Worm (Caenorhabditis elegans) whole organism, young adult: Measurements from ENCODE around the gene ehbp-1.

Experiments
- Y67H2A.10 ChIP-seq: fragments of 200-800 bp; sonication (Bioruptor generic); conservative IDR thresholded peaks from 2 replicates; pipeline ENCODE4 v1.3.6; 2022; ENCODE audit warnings: missing genetic modification reagents, missing genetic modification characterization, missing compliant biosample characterization
- ama-1 ChIP-seq, 3 experiments: fragments of 150-350 bp in 1 of 3; sonication (generic microtip) in 2 of 3; optimal IDR thresholded peaks; 2 replicates each; lab custom pipeline; 2014 to 2018; ENCODE audit warnings: missing biosample characterization in 2 of 3, missing genetic modification characterization in 2 of 3, missing genetic modification reagents in 2 of 3
- attf-6 ChIP-seq: fragments of 200-800 bp; sonication (Bioruptor generic); IDR thresholded peaks from 2 replicates; pipeline ENCODE4 v1.3.6; 2022; ENCODE audit warnings: missing genetic modification reagents, missing genetic modification characterization, missing compliant biosample characterization
- bed-2 ChIP-seq: fragments of 200-800 bp; sonication (Bioruptor generic); IDR thresholded peaks from 2 replicates; pipeline ENCODE4 v1.3.6; 2022; ENCODE audit warnings: missing genetic modification reagents, missing genetic modification characterization, missing compliant biosample characterization
- ceh-100 ChIP-seq: fragments of 200-800 bp; sonication (Bioruptor generic); IDR thresholded peaks from 2 replicates; pipeline ENCODE4 v1.3.6; 2022; ENCODE audit warnings: missing genetic modification reagents, missing genetic modification characterization, missing compliant biosample characterization
- egl-18 ChIP-seq: fragments of 200-800 bp; sonication (Bioruptor generic); IDR thresholded peaks from 2 replicates; pipeline ENCODE4 v1.3.6; 2022; ENCODE audit warnings: missing genetic modification reagents, missing genetic modification characterization, missing compliant biosample characterization
- ekl-4 ChIP-seq: fragments of 200-800 bp; sonication (Bioruptor generic); IDR thresholded peaks from 2 replicates; pipeline ENCODE4 v1.3.6; 2022; ENCODE audit warnings: missing genetic modification reagents, missing genetic modification characterization, missing compliant biosample characterization
- him-1 ChIP-seq: sonication (generic microtip); optimal IDR thresholded peaks from 2 replicates; lab custom pipeline; 2016; ENCODE audit warnings: missing genotype, missing genetic modification reagents, missing genetic modification characterization, missing compliant biosample characterization
- hrde-1 ChIP-seq: sonication (generic microtip); optimal IDR thresholded peaks from 2 replicates; lab custom pipeline; 2016; ENCODE audit warnings: missing genetic modification characterization, mild to moderate bottlenecking, missing compliant biosample characterization, moderate library complexity, missing genotype, missing genetic modification reagents, borderline replicate concordance
- snpc-1.1 ChIP-seq: sonication (generic microtip); optimal IDR thresholded peaks from 2 replicates; lab custom pipeline; 2017; ENCODE audit warnings: missing genetic modification characterization, mild to moderate bottlenecking, missing compliant biosample characterization, antibody characterized with exemption, moderate library complexity, missing genotype, missing genetic modification reagents; ENCODE audit not compliant: insufficient read depth
- snpc-4 ChIP-seq, 5 experiments: fragments of 150-350 bp in 1 of 5; sonication (generic microtip) in 4 of 5; optimal IDR thresholded peaks; 2 replicates each; lab custom pipeline; 2014 to 2018; ENCODE audit warnings: missing genetic modification characterization in 5 of 5, missing biosample characterization in 3 of 5, antibody characterized with exemption in 2 of 5, mild to moderate bottlenecking in 2 of 5, missing compliant biosample characterization in 2 of 5, missing genotype in 2 of 5, moderate library complexity in 2 of 5, missing genetic modification reagents in 1 of 5
- unc-62 ChIP-seq: fragments of 150-350 bp; optimal IDR thresholded peaks from 2 replicates; lab custom pipeline; 2014; ENCODE audit warnings: missing biosample characterization, missing genetic modification reagents, missing genetic modification characterization
- ztf-3 ChIP-seq: fragments of 200-800 bp; sonication (Bioruptor generic); optimal IDR thresholded peaks from 2 replicates; lab custom pipeline; 2018; ENCODE audit warnings: mild to moderate bottlenecking, missing genetic modification characterization, missing compliant biosample characterization
- ztf-6 ChIP-seq: fragments of 200-800 bp; sonication (Bioruptor generic); IDR thresholded peaks from 2 replicates; pipeline ENCODE4 v1.3.6; 2022; ENCODE audit warnings: missing genetic modification reagents, missing genetic modification characterization, missing compliant biosample characterization

DNA sequence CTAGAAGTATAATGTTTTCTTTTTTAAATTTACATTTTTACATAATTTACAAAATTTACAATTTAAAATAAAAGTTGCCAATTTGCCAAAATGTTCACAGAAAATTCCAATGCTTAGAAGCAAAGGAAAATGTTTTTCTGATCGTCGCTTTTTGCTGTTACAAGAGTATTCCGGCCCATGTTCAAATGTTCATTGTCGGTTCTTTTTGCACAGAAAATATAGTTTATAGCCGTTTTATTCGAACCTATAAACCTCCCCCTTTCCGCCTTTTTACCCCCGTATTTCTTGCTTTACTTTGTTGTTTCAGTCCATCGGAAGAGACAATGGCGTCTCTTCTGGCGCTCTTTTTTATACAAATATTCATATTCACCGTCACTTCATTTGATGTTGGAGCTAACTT is 15.8 kb upstream of the ehbp-1 start, which contains the start of gene tag-329:
- TF ChIP-seq ama-1 (optimal IDR thresholded peaks at IDR 0.05; lab: Kevin White, UChicago): no peak
- TF ChIP-seq ama-1 (GFP tag; optimal IDR thresholded peaks at IDR 0.05; lab: Kevin White, UChicago): no peak
- TF ChIP-seq unc-62 (GFP tag; lab: Kevin White, UChicago): no peak
- TF ChIP-seq him-1 (tag; lab: Kevin White, UChicago): no peak
- no peak for TF ChIP-seq egl-18 (GFP tag; lab: Robert Waterston, UW)
- no peak for TF ChIP-seq snpc-4 (GFP tag; optimal IDR thresholded peaks at IDR 0.05; lab: Kevin White, UChicago)
- no peak for TF ChIP-seq snpc-4 (tag; optimal IDR thresholded peaks at IDR 0.05; lab: Kevin White, UChicago)
- TF ChIP-seq Y67H2A.10 (GFP tag; lab: Robert Waterston, UW): no peak
- TF ChIP-seq ztf-6 (GFP tag; lab: Robert Waterston, UW): no peak
- TF ChIP-seq ceh-100: no peak
- no peak for TF ChIP-seq bed-2
- no peak for TF ChIP-seq hrde-1
- no peak for TF ChIP-seq ztf-3
- no peak for TF ChIP-seq snpc-1.1
- no peak for TF ChIP-seq attf-6 (GFP tag; lab: Robert Waterston, UW)
- TF ChIP-seq ekl-4 (GFP tag; lab: Robert Waterston, UW): no peak
